Worm (Caenorhabditis elegans): ENCODE data around the gene cht-4.

The cht-4 gene

ce11 chrIII:1657380-1657779 is at the start of gene cht-4:
TSS of gene cht-4 (minus strand) at chrIII:1657480.
- TF ChIP-seq unc-62 (GFP tag; optimal IDR thresholded peaks at IDR 0.05) = no peak

DNA sequence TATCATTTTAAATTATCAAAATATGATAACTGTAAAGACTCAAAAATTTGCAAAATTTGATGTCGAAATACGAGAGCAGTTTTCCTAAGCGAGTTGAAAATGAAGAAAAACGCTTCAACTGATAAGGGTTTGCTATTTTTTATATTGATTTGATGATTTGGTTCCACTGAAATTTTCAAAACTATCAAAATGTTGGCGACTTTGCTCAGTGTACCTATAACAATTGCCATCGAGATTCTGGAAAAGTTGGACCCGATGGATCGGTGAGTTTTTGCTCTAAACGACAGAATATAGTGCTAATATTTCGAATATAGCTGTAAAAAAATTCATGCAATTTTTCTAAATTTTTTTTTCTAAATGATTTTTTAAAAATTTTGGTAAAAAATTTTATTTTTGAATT is 48.5 kb upstream of the cht-4 start, which contains the start of the genes fbxa-13 and Y22D7AR.2:
Gene fbxa-13, minus strand, starts transcription at position 101 of the 400 bp plus-strand sequence.
Gene Y22D7AR.2, plus strand, starts transcription at position 148 of the 400 bp plus-strand sequence.
- TF ChIP-seq unc-62 (GFP tag; optimal IDR thresholded peaks at IDR 0.05) = no peak

ce11 chrIII:1705331-1705730 is 48.1 kb upstream of the cht-4 start:
- no peak for TF ChIP-seq unc-62 (GFP tag; optimal IDR thresholded peaks at IDR 0.05)

- TF ChIP-seq unc-62 (GFP tag; optimal IDR thresholded peaks at IDR 0.05) = no peak
These were observed 46.7 kb upstream of the cht-4 start for ce11 chrIII:1704020-1704419.

- no peak for TF ChIP-seq unc-62 (GFP tag; optimal IDR thresholded peaks at IDR 0.05)
These were observed 45.1 kb upstream of the cht-4 start, which contains the start of gene spex-3 for ce11 chrIII:1702337-1702736. TSS of gene spex-3 (minus strand) at chrIII:1702437.

- no peak for TF ChIP-seq unc-62 (GFP tag; optimal IDR thresholded peaks at IDR 0.05)
These were observed 41.6 kb upstream of the cht-4 start, which contains the start of gene fbxa-74 for ce11 chrIII:1698842-1699241. TSS of gene fbxa-74 (minus strand) at chrIII:1698986.

ce11 chrIII:1695006-1695405 is 37.7 kb upstream of the cht-4 start, which contains the start of gene srd-64:
TSS of gene srd-64 (minus strand) at chrIII:1695106.
- no peak for TF ChIP-seq unc-62 (GFP tag; optimal IDR thresholded peaks at IDR 0.05)

- no peak for TF ChIP-seq unc-62 (GFP tag; optimal IDR thresholded peaks at IDR 0.05)
These were observed 32.6 kb upstream of the cht-4 start, which contains the start of gene Y22D7AR.14 for ce11 chrIII:1689927-1690326. TSS of gene Y22D7AR.14 (minus strand) at chrIII:1690027.

ce11 chrIII:1687999-1688398 is 30.7 kb upstream of the cht-4 start, which contains the start of gene Y22D7AR.7:
TSS of gene Y22D7AR.7 (minus strand) at chrIII:1688099.
- no peak for TF ChIP-seq unc-62 (GFP tag; optimal IDR thresholded peaks at IDR 0.05)

ce11 chrIII:1682262-1682661 is 25.0 kb upstream of the cht-4 start:
- TF ChIP-seq unc-62 (GFP tag; optimal IDR thresholded peaks at IDR 0.05) = no peak

ce11 chrIII:1680996-1681395 is 23.7 kb upstream of the cht-4 start:
- TF ChIP-seq unc-62 (GFP tag; optimal IDR thresholded peaks at IDR 0.05) = no peak

DNA sequence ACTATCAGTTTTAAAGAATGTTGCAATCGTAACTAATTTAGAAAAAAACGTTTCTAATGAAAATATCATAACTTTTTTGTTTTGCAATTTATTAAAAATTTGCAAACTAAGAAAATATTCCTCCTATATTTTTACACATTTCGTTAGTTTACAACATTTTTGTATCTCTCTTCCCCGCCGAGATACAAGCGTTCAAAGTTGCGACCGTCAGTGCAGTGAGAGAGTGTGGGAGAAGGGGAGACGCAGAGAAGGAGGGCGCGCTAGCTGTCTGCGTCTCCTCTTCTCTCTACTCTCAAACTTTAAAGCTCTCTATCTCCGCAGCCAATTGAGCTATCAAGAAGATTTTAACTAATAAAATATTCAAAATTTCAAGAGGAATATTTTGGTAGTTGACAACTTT is 23.1 kb upstream of the cht-4 start:
- TF ChIP-seq unc-62 (GFP tag; optimal IDR thresholded peaks at IDR 0.05) = no peak

ce11 chrIII:1678671-1679070 is 21.4 kb upstream of the cht-4 start:
- TF ChIP-seq unc-62 (GFP tag; optimal IDR thresholded peaks at IDR 0.05) = no peak

ce11 chrIII:1676588-1676987 is 19.3 kb upstream of the cht-4 start, which contains the start of gene Y22D7AR.6:
TSS of gene Y22D7AR.6 (minus strand) at chrIII:1676721.
- no peak for TF ChIP-seq unc-62 (GFP tag; optimal IDR thresholded peaks at IDR 0.05)

DNA sequence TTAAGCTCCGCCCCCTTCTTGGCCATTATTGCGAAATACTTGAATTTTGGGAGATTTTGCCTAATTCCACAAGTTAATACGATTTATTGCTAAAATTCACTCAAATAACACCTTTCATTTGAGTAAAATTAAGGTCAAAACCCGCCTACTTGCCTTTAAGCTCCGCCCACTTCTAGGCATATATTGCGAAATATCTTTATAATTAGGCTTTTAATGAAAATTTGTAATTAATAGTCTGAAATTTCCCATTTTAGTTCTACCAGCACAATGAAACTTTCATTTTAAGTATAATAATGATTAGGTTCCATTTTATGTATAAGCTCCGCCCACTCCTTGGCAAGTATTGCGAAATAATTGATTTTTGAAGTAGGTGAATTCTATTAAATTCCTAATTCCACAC is 17.5 kb upstream of the cht-4 start:
- TF ChIP-seq unc-62 (GFP tag; optimal IDR thresholded peaks at IDR 0.05) = no peak

- no peak for TF ChIP-seq unc-62 (GFP tag; optimal IDR thresholded peaks at IDR 0.05)
These were observed 16.0 kb upstream of the cht-4 start for ce11 chrIII:1673320-1673719.

- TF ChIP-seq unc-62 (GFP tag; optimal IDR thresholded peaks at IDR 0.05) = no peak
These were observed 11.2 kb upstream of the cht-4 start, which contains the start of gene glb-30 for ce11 chrIII:1668519-1668918. TSS of gene glb-30 (minus strand) at chrIII:1668619.

- no peak for TF ChIP-seq unc-62 (GFP tag; optimal IDR thresholded peaks at IDR 0.05)
These were observed 9.6 kb upstream of the cht-4 start for ce11 chrIII:1666893-1667292.
